Worm (Caenorhabditis elegans): ENCODE data around the gene Y2H9A.4.

Y2H9A.4 gene

ce11 chrV:13468190-13468765, 22.6 kb downstream of the Y2H9A.4 start, which contains the start of the genes F25H9.6 and F25H9.7 (continued):
- no peak for TF ChIP-seq nhr-237 (tag; optimal IDR thresholded peaks at IDR 0.05)
- no peak for TF ChIP-seq zag-1 (tag; optimal IDR thresholded peaks at IDR 0.05)
- no peak for TF ChIP-seq pag-3 (tag; optimal IDR thresholded peaks at IDR 0.05; ENCODE audit: borderline replicate concordance, insufficient read depth)
- TF ChIP-seq jun-1 (tag; optimal IDR thresholded peaks at IDR 0.05), result peak; percentile 69
- TF ChIP-seq nhr-11 (tag; optimal IDR thresholded peaks at IDR 0.05), result peak; percentile 39
- TF ChIP-seq ceh-82 (tag; optimal IDR thresholded peaks at IDR 0.05), result peak; percentile 78 to 93 (median 80)
- peak; percentile 71 for TF ChIP-seq zip-4 (GFP tag; optimal IDR thresholded peaks at IDR 0.05)
- TF ChIP-seq efl-1 (optimal IDR thresholded peaks at IDR 0.05), result peak; percentile 80 to 83
- TF ChIP-seq efl-1 (GFP tag; optimal IDR thresholded peaks at IDR 0.05 in 1 of 2), result peak; percentile 77 to 97
- TF ChIP-seq elt-2 (tag; optimal IDR thresholded peaks at IDR 0.05), result peak; percentile 87
- TF ChIP-seq ama-1 (optimal IDR thresholded peaks at IDR 0.05), result no peak
- TF ChIP-seq ceh-8 (GFP tag; optimal IDR thresholded peaks at IDR 0.05), result peak; percentile 93
- TF ChIP-seq irx-1 (tag; optimal IDR thresholded peaks at IDR 0.05), result peak; percentile 97
- no peak for TF ChIP-seq alr-1 (tag; optimal IDR thresholded peaks at IDR 0.05; ENCODE audit: borderline replicate concordance)
- TF ChIP-seq lin-39 (tag; optimal IDR thresholded peaks at IDR 0.05), result peak; percentile 52
- TF ChIP-seq nhr-76 (tag; optimal IDR thresholded peaks at IDR 0.05), result peak; percentile 48
- peak; percentile 83 for TF ChIP-seq isw-1 (GFP tag; IDR thresholded peaks at IDR 0.05)
- TF ChIP-seq nhr-77 (tag; optimal IDR thresholded peaks at IDR 0.05), result peak; percentile 41
- TF ChIP-seq lin-14 (GFP tag; optimal IDR thresholded peaks at IDR 0.05), result peak; percentile 87
- peak; percentile 85 for TF ChIP-seq grh-1 (GFP tag; IDR thresholded peaks at IDR 0.05)
- TF ChIP-seq fkh-8 (tag; optimal IDR thresholded peaks at IDR 0.05), result peak; percentile 96
- peak; percentile 41 for TF ChIP-seq aly-2 (tag; optimal IDR thresholded peaks at IDR 0.05)
- peak; percentile 37 to 96 for TF ChIP-seq mdl-1 (tag; optimal IDR thresholded peaks at IDR 0.05)
- TF ChIP-seq elt-3 (tag; optimal IDR thresholded peaks at IDR 0.05), result peak in 3 of 6 experiments; percentile 15 to 77 (median 54)
- TF ChIP-seq mef-2 (tag; optimal IDR thresholded peaks at IDR 0.05), result peak; percentile 52
- TF ChIP-seq aha-1 (tag; optimal IDR thresholded peaks at IDR 0.05), result no peak
- TF ChIP-seq mep-1 (tag; optimal IDR thresholded peaks at IDR 0.05), result peak; percentile 89
- peak; percentile 80 for TF ChIP-seq sup-37 (GFP tag; optimal IDR thresholded peaks at IDR 0.05)
- TF ChIP-seq pax-3 (tag; optimal IDR thresholded peaks at IDR 0.05), result peak; percentile 100
- peak; percentile 85 for TF ChIP-seq lin-13 (GFP tag; optimal IDR thresholded peaks at IDR 0.05)
- TF ChIP-seq ceh-90 (tag; optimal IDR thresholded peaks at IDR 0.05), result peak; percentile 95
- TF ChIP-seq egl-13 (tag; optimal IDR thresholded peaks at IDR 0.05), result peak; percentile 94
- TF ChIP-seq unc-30 (tag; optimal IDR thresholded peaks at IDR 0.05), result no peak
- TF ChIP-seq efl-3 (GFP tag; optimal IDR thresholded peaks at IDR 0.05), result peak; percentile 88
- peak; percentile 47 for TF ChIP-seq unc-130 (tag; optimal IDR thresholded peaks at IDR 0.05)
- TF ChIP-seq swsn-7 (tag; optimal IDR thresholded peaks at IDR 0.05), result peak; percentile 94
- no peak for TF ChIP-seq nhr-28 (tag; optimal IDR thresholded peaks at IDR 0.05)
- peak; percentile 75 for TF ChIP-seq snpc-4 (tag; optimal IDR thresholded peaks at IDR 0.05)
- peak; percentile 93 for TF ChIP-seq C04F5.9 (tag; optimal IDR thresholded peaks at IDR 0.05)
- TF ChIP-seq unc-86 (tag; optimal IDR thresholded peaks at IDR 0.05), result peak; percentile 88
- peak; percentile 63 to 84 for TF ChIP-seq lin-35 (GFP tag; optimal IDR thresholded peaks at IDR 0.05)
- TF ChIP-seq nhr-19 (GFP tag; conservative IDR thresholded peaks at IDR 0.05), result peak; percentile 93
- TF ChIP-seq unc-62 (GFP tag; optimal IDR thresholded peaks at IDR 0.05), result no peak
- peak; percentile 99 for TF ChIP-seq lir-3 (tag; optimal IDR thresholded peaks at IDR 0.05; ENCODE audit: poor library complexity)
- peak; percentile 60 for TF ChIP-seq blmp-1 (tag; optimal IDR thresholded peaks at IDR 0.05)
- peak; percentile 100 for TF ChIP-seq rnt-1 (tag; optimal IDR thresholded peaks at IDR 0.05)
- peak; percentile 91 for TF ChIP-seq unc-98 (GFP tag; IDR thresholded peaks at IDR 0.05)
- peak; percentile 76 for TF ChIP-seq hlh-17 (GFP tag; optimal IDR thresholded peaks at IDR 0.05; ENCODE audit: borderline replicate concordance)
